Worm (Caenorhabditis elegans): Measurements from ENCODE around the gene F26D11.1.

F26D11.1 gene

DNA sequence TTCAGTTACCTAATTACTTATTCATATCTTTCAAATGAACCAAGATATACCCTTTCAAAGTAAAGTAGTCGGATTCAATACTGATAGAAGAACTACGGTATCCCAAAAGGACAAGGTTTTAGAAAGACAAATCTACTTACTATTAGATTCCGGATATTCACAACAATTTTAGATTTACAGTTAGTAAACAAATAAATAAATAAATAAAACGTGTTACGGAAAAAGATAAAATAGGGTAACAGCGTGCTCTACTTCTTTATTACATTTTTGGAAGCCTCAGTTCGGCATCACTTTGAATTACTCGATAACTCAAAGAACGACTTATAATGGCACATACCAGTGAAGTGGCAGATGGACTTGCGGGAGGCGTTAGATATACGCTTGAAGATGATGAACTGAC, 23.7 kb downstream of the F26D11.1 start, which contains the start of gene Y97E10AR.8:
TSS of gene Y97E10AR.8 (plus strand) at position 301 of the 400 bp plus-strand sequence.
- no peak for TF ChIP-seq F10E7.11 (tag; optimal IDR thresholded peaks at IDR 0.05)
- TF ChIP-seq mcd-1 (GFP tag; IDR thresholded peaks at IDR 0.05): no peak
- TF ChIP-seq mel-28 (tag; optimal IDR thresholded peaks at IDR 0.05; ENCODE audit: borderline replicate concordance): no peak
- TF ChIP-seq dpl-1 (GFP tag; optimal IDR thresholded peaks at IDR 0.05): no peak
- no peak for TF ChIP-seq egl-44 (GFP tag; IDR thresholded peaks at IDR 0.05)
- TF ChIP-seq Y67H2A.10 (GFP tag; conservative IDR thresholded peaks at IDR 0.05): no peak
- no peak for TF ChIP-seq sptf-2 (GFP tag; optimal IDR thresholded peaks at IDR 0.05)
- TF ChIP-seq ceh-91 (GFP tag; IDR thresholded peaks at IDR 0.05): no peak
- no peak for TF ChIP-seq nfyb-1 (GFP tag; IDR thresholded peaks at IDR 0.05)
- no peak for TF ChIP-seq ztf-18 (tag; optimal IDR thresholded peaks at IDR 0.05)
- no peak for TF ChIP-seq aptf-3 (GFP tag; IDR thresholded peaks at IDR 0.05)
- TF ChIP-seq F55B11.4 (tag; optimal IDR thresholded peaks at IDR 0.05; ENCODE audit: borderline replicate concordance, insufficient read depth): no peak
- TF ChIP-seq hmg-1.2 (GFP tag; IDR thresholded peaks at IDR 0.05): no peak
- TF ChIP-seq akir-1 (GFP tag; optimal IDR thresholded peaks at IDR 0.05): no peak
- no peak for TF ChIP-seq snpc-1.3 (tag; optimal IDR thresholded peaks at IDR 0.05; ENCODE audit: insufficient read depth)
- no peak for TF ChIP-seq chd-7 (tag; optimal IDR thresholded peaks at IDR 0.05)
- TF ChIP-seq ztf-25 (GFP tag; IDR thresholded peaks at IDR 0.05): no peak

- TF ChIP-seq rpc-1 (optimal IDR thresholded peaks at IDR 0.05) (no peak), rpc-1 (tag; optimal IDR thresholded peaks at IDR 0.05) (no peak), rcor-1 (GFP tag; IDR thresholded peaks at IDR 0.05) (no peak), ceh-40 (GFP tag; IDR thresholded peaks at IDR 0.05) (no peak), ztf-28 (GFP tag; IDR thresholded peaks at IDR 0.05) (no peak), nhr-80 (tag; optimal IDR thresholded peaks at IDR 0.05) (peak; percentile 3), let-607 (tag; optimal IDR thresholded peaks at IDR 0.05) (no peak), hsf-1 (GFP tag; IDR thresholded peaks at IDR 0.05) (0 out of 2 replicates have a peak, but pooled peaks have one; percentile 8), ztf-25 (GFP tag; IDR thresholded peaks at IDR 0.05) (0 out of 2 replicates have a peak, but pooled peaks have one; percentile 20), snpc-3.4 (tag; optimal IDR thresholded peaks at IDR 0.05) (peak; percentile 6), hmg-20 (GFP tag; IDR thresholded peaks at IDR 0.05) (no peak), B0336.3 (GFP tag; IDR thresholded peaks at IDR 0.05) (0 out of 2 replicates have a peak, but pooled peaks have one; percentile 40)
Measured at ce11 chrV:8007460-8008292, 26.3 kb downstream of the F26D11.1 start, which contains the start of gene Y97E10AR.3. Y97E10AR.3 (minus strand) TSS chrV:8007510.

DNA sequence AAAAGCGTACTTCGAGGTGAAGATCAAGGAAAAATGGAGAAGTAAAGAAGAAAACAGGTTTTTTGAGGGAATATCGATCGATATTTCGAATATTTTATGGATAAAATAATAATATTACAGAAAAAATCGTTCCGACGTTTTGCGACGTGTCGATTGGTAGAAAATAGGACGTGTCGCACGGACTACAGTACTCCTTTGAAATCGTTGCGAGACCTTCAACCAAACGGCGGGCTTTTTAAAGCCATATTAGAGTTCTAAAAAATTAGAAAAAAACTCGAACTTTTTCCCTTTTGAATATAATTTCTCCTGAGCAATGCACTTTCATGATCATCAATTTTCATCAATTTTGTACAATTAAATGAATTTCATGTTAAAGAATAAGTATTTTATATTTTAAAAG, 28.8 kb downstream of the F26D11.1 start, which contains the start of gene Y97E10AR.4:
TSS of gene Y97E10AR.4 (minus strand) at position 131 of the 400 bp plus-strand sequence.
- TF ChIP-seq madf-8 (GFP tag; conservative IDR thresholded peaks at IDR 0.05) (0 out of 2 replicates have a peak, but pooled peaks have one; percentile 26), madf-6 (GFP tag; IDR thresholded peaks at IDR 0.05) (peak; percentile 39; the same call in 1 of the 2 replicates), F33H1.4 (GFP tag; IDR thresholded peaks at IDR 0.05) (peak; percentile 57), ztf-28 (GFP tag; IDR thresholded peaks at IDR 0.05) (no peak), hmg-1.2 (GFP tag; IDR thresholded peaks at IDR 0.05) (0 out of 2 replicates have a peak, but pooled peaks have one; percentile 7), lsl-1 (GFP tag; optimal IDR thresholded peaks at IDR 0.05) (peak; percentile 66), snpc-4 (GFP tag; optimal IDR thresholded peaks at IDR 0.05) (no peak), snpc-4 (tag; optimal IDR thresholded peaks at IDR 0.05) (peak in 1 of 4 experiments; percentile 6), dpff-1 (tag; optimal IDR thresholded peaks at IDR 0.05) (no peak), snpc-1.3 (tag; optimal IDR thresholded peaks at IDR 0.05; ENCODE audit: insufficient read depth) (peak; percentile 8), lin-26 (GFP tag; IDR thresholded peaks at IDR 0.05) (no peak)

All from whole organism, young adult.